Fruit fly (Drosophila melanogaster) whole organism, embryonic: ENCODE measurements around the gene nenya.

Experiments
- Abd-B ChIP-seq: fragments of 200-800 bp; sonication (Bioruptor generic); optimal IDR thresholded peaks from 2 replicates; lab custom pipeline; 2018; ENCODE audit warnings: missing biosample characterization, mild to moderate bottlenecking, missing genetic modification characterization, moderate library complexity
- CG10565 ChIP-seq: fragments of 200-800 bp; sonication (Bioruptor generic); optimal IDR thresholded peaks from 3 replicates; lab custom pipeline; 2016; ENCODE audit warnings: missing biosample characterization, mild to moderate bottlenecking, missing genetic modification characterization
- CG11504 ChIP-seq: fragments of 200-800 bp; sonication (Bioruptor generic); optimal IDR thresholded peaks from 3 replicates; lab custom pipeline; 2019; ENCODE audit warnings: missing biosample characterization, mild to moderate bottlenecking, missing genetic modification characterization, moderate library complexity
- CG13624 ChIP-seq: fragments of 200-800 bp; sonication (Bioruptor generic); optimal IDR thresholded peaks from 2 replicates; lab custom pipeline; 2016; ENCODE audit warnings: missing biosample characterization, missing genetic modification characterization
- CG15073 ChIP-seq: fragments of 200-800 bp; sonication (Bioruptor generic); optimal IDR thresholded peaks from 2 replicates; lab custom pipeline; 2016; ENCODE audit warnings: missing biosample characterization, missing genetic modification characterization
- CG15269 ChIP-seq: fragments of 200-800 bp; sonication (Bioruptor generic); optimal IDR thresholded peaks from 2 replicates; lab custom pipeline; 2018; ENCODE audit warnings: missing biosample characterization, mild to moderate bottlenecking, missing genetic modification characterization, moderate library complexity
- CG1602 ChIP-seq: fragments of 200-800 bp; sonication (Bioruptor generic); optimal IDR thresholded peaks from 3 replicates; lab custom pipeline; 2016; ENCODE audit warnings: missing biosample characterization, missing genetic modification characterization
- CG30431 ChIP-seq: fragments of 200-800 bp; sonication (Bioruptor generic); optimal IDR thresholded peaks from 2 replicates; lab custom pipeline; 2017; ENCODE audit warnings: missing biosample characterization, missing genetic modification characterization
- CG31388 ChIP-seq: fragments of 200-800 bp; sonication (Bioruptor generic); optimal IDR thresholded peaks from 2 replicates; lab custom pipeline; 2016; ENCODE audit warnings: missing biosample characterization, missing genetic modification characterization
- CG33557 ChIP-seq: fragments of 200-800 bp; sonication (Bioruptor generic); optimal IDR thresholded peaks from 2 replicates; lab custom pipeline; 2019; ENCODE audit warnings: missing biosample characterization, mild to moderate bottlenecking, missing genetic modification characterization, moderate library complexity
- CG3407 ChIP-seq: fragments of 200-800 bp; sonication (Bioruptor generic); optimal IDR thresholded peaks from 2 replicates; lab custom pipeline; 2018; ENCODE audit warnings: missing biosample characterization, mild to moderate bottlenecking, missing genetic modification characterization
- CG34224 ChIP-seq: fragments of 200-800 bp; sonication (Bioruptor generic); IDR thresholded peaks from 3 replicates; pipeline ENCODE4 v1.3.6; 2022; ENCODE audit warnings: missing biosample characterization, missing genetic modification characterization; ENCODE audit not compliant: partially characterized antibody
- CG34422 ChIP-seq: fragments of 200-800 bp; sonication (Bioruptor generic); IDR thresholded peaks from 3 replicates; pipeline ENCODE4 v1.3.6; 2022; ENCODE audit warnings: missing biosample characterization, missing genetic modification characterization
- CG5953 ChIP-seq: fragments of 200-800 bp; sonication (Bioruptor generic); IDR thresholded peaks from 2 replicates; pipeline ENCODE4 v1.3.6; 2022; ENCODE audit warnings: missing biosample characterization, missing genetic modification characterization
- CG7786 ChIP-seq: fragments of 200-800 bp; sonication (Bioruptor generic); optimal IDR thresholded peaks from 2 replicates; lab custom pipeline; 2016; ENCODE audit warnings: missing biosample characterization, missing genetic modification characterization
- CG7928 ChIP-seq: fragments of 200-800 bp; sonication (Bioruptor generic); optimal IDR thresholded peaks from 2 replicates; lab custom pipeline; 2017; ENCODE audit warnings: missing biosample characterization, mild to moderate bottlenecking, missing genetic modification characterization
- CG8388 ChIP-seq: fragments of 200-800 bp; sonication (Bioruptor generic); optimal IDR thresholded peaks from 2 replicates; lab custom pipeline; 2019; ENCODE audit warnings: missing biosample characterization, mild to moderate bottlenecking, missing genetic modification characterization, moderate library complexity
- CoRest ChIP-seq: fragments of 200-800 bp; sonication (Bioruptor generic); optimal IDR thresholded peaks from 3 replicates; lab custom pipeline; 2018; ENCODE audit warnings: missing biosample characterization, mild to moderate bottlenecking, missing genetic modification characterization, moderate library complexity
- D ChIP-seq, 2 experiments: fragments of 200-800 bp in 1 of 2; fragments of >200 bp in 1 of 2; sonication (Bioruptor generic) in 1 of 2; optimal IDR thresholded peaks; 2 replicates in 1 of 2; 3 replicates in 1 of 2; lab custom pipeline; 2017; ENCODE audit warnings: mild to moderate bottlenecking in 1 of 2, missing biosample characterization in 1 of 2, missing genetic modification characterization in 1 of 2, missing genetic modification reagents in 1 of 2
- Dad ChIP-seq: fragments of 200-800 bp; sonication (Bioruptor generic); optimal IDR thresholded peaks from 3 replicates; lab custom pipeline; 2016; ENCODE audit warnings: missing biosample characterization, missing genetic modification characterization
- Elba2 ChIP-seq: fragments of 200-800 bp; sonication (Bioruptor generic); optimal IDR thresholded peaks from 3 replicates; lab custom pipeline; 2016; ENCODE audit warnings: missing biosample characterization, missing genetic modification characterization
- Hsf ChIP-seq: fragments of 200-800 bp; sonication (Bioruptor generic); optimal IDR thresholded peaks from 3 replicates; lab custom pipeline; 2016; ENCODE audit warnings: missing biosample characterization, missing genetic modification characterization
- Mrtf ChIP-seq: fragments of 200-800 bp; sonication (Bioruptor generic); IDR thresholded peaks from 3 replicates; pipeline ENCODE4 v1.3.6; 2022; ENCODE audit warnings: missing biosample characterization, missing genetic modification characterization
- NK7.1 ChIP-seq: fragments of 200-800 bp; sonication (Bioruptor generic); optimal IDR thresholded peaks from 3 replicates; lab custom pipeline; 2016; ENCODE audit warnings: missing biosample characterization, missing genetic modification characterization
- Nf-YB ChIP-seq: fragments of 200-800 bp; sonication (Bioruptor generic); optimal IDR thresholded peaks from 3 replicates; lab custom pipeline; 2019; ENCODE audit warnings: missing biosample characterization, mild to moderate bottlenecking, missing genetic modification characterization, moderate library complexity
- Rfx ChIP-seq: fragments of 200-800 bp; sonication (Bioruptor generic); IDR thresholded peaks from 2 replicates; pipeline ENCODE4 v1.3.6; 2022; ENCODE audit warnings: missing biosample characterization, missing genetic modification characterization
- Sox100B ChIP-seq: fragments of 200-800 bp; sonication (Bioruptor generic); optimal IDR thresholded peaks from 3 replicates; lab custom pipeline; 2018; ENCODE audit warnings: missing biosample characterization, mild to moderate bottlenecking, missing genetic modification characterization
- Ssrp ChIP-seq: fragments of 200-800 bp; sonication (Bioruptor generic); optimal IDR thresholded peaks from 2 replicates; lab custom pipeline; 2018; ENCODE audit warnings: missing biosample characterization, mild to moderate bottlenecking, missing genetic modification characterization, moderate library complexity
- TFAM ChIP-seq: fragments of 200-800 bp; sonication (Bioruptor generic); optimal IDR thresholded peaks from 2 replicates; lab custom pipeline; 2017; ENCODE audit warnings: missing biosample characterization, missing genetic modification characterization, inconsistent platforms
- abd-A ChIP-seq: fragments of 200-800 bp; sonication (Bioruptor generic); optimal IDR thresholded peaks from 3 replicates; lab custom pipeline; 2019; ENCODE audit warnings: missing biosample characterization, mild to moderate bottlenecking, missing genetic modification characterization, moderate library complexity
- ac ChIP-seq: fragments of 200-800 bp; sonication (Bioruptor generic); optimal IDR thresholded peaks from 3 replicates; lab custom pipeline; 2017; ENCODE audit warnings: missing biosample characterization, mild to moderate bottlenecking, missing genetic modification characterization
- ash1 ChIP-seq: fragments of 200-800 bp; sonication (Bioruptor generic); optimal IDR thresholded peaks from 2 replicates; lab custom pipeline; 2018; ENCODE audit warnings: missing biosample characterization, mild to moderate bottlenecking, missing genetic modification characterization
- cas ChIP-seq: fragments of 200-800 bp; sonication (Bioruptor generic); IDR thresholded peaks from 2 replicates; pipeline ENCODE4 v1.3.6; 2022; ENCODE audit warnings: missing biosample characterization, missing genetic modification characterization
- cg ChIP-seq: fragments of 200-800 bp; sonication (Bioruptor generic); optimal IDR thresholded peaks from 3 replicates; lab custom pipeline; 2019; ENCODE audit warnings: missing biosample characterization, mild to moderate bottlenecking, missing genetic modification characterization, moderate library complexity
- corto ChIP-seq: fragments of 200-800 bp; sonication (Bioruptor generic); optimal IDR thresholded peaks from 2 replicates; lab custom pipeline; 2016; ENCODE audit warnings: missing biosample characterization, mild to moderate bottlenecking, missing genetic modification characterization, moderate library complexity
- ems ChIP-seq: fragments of 200-800 bp; sonication (Bioruptor generic); optimal IDR thresholded peaks from 3 replicates; lab custom pipeline; 2016; ENCODE audit warnings: missing biosample characterization, missing genetic modification characterization
- ftz-f1 ChIP-seq: fragments of 200-800 bp; sonication (Bioruptor generic); optimal IDR thresholded peaks from 2 replicates; lab custom pipeline; 2016; ENCODE audit warnings: missing biosample characterization, missing genetic modification characterization
- ham ChIP-seq: fragments of 200-800 bp; sonication (Bioruptor generic); IDR thresholded peaks from 2 replicates; pipeline ENCODE4 v1.3.6; 2022; ENCODE audit warnings: missing biosample characterization, missing genetic modification characterization
- insv ChIP-seq, 2 experiments: fragments of 200-800 bp; sonication (Bioruptor generic); optimal IDR thresholded peaks; 3 replicates each; lab custom pipeline; 2016 to 2018; ENCODE audit warnings: missing biosample characterization in 2 of 2, missing genetic modification characterization in 2 of 2
- nerfin-1 ChIP-seq: fragments of 200-800 bp; sonication (Bioruptor generic); optimal IDR thresholded peaks from 3 replicates; lab custom pipeline; 2019; ENCODE audit warnings: missing biosample characterization, mild to moderate bottlenecking, missing genetic modification characterization, moderate library complexity
- odd ChIP-seq: fragments of 200-800 bp; sonication (Bioruptor generic); optimal IDR thresholded peaks from 2 replicates; lab custom pipeline; 2017; ENCODE audit warnings: missing biosample characterization, mild to moderate bottlenecking, missing genetic modification characterization
- p53 ChIP-seq: fragments of 200-800 bp; sonication (Bioruptor generic); optimal IDR thresholded peaks from 2 replicates; lab custom pipeline; 2016; ENCODE audit warnings: missing biosample characterization, missing genetic modification characterization
- pb ChIP-seq: fragments of 200-800 bp; sonication (Bioruptor generic); optimal IDR thresholded peaks from 3 replicates; lab custom pipeline; 2016; ENCODE audit warnings: missing biosample characterization, missing genetic modification characterization
- seq ChIP-seq: fragments of 200-800 bp; sonication (Bioruptor generic); IDR thresholded peaks from 2 replicates; pipeline ENCODE4 v1.3.6; 2022; ENCODE audit warnings: missing biosample characterization, missing genetic modification characterization
- slp2 ChIP-seq: fragments of 200-800 bp; sonication (Bioruptor generic); optimal IDR thresholded peaks from 2 replicates; lab custom pipeline; 2016; ENCODE audit warnings: missing biosample characterization, missing genetic modification characterization
- sr ChIP-seq: fragments of 200-800 bp; sonication (Bioruptor generic); IDR thresholded peaks from 3 replicates; pipeline ENCODE4 v1.3.6; 2022; ENCODE audit warnings: missing biosample characterization, missing genetic modification characterization
- tll ChIP-seq, 2 experiments: fragments of 200-800 bp in 1 of 2; fragments of >200 bp in 1 of 2; sonication (Bioruptor generic) in 1 of 2; optimal IDR thresholded peaks; 2 replicates each; lab custom pipeline; 2017 to 2019; ENCODE audit warnings: missing biosample characterization in 2 of 2, missing genetic modification characterization in 2 of 2, mild to moderate bottlenecking in 1 of 2, moderate library complexity in 1 of 2
- trh ChIP-seq: fragments of 200-800 bp; sonication (Bioruptor generic); optimal IDR thresholded peaks from 2 replicates; lab custom pipeline; 2016; ENCODE audit warnings: missing biosample characterization, missing genetic modification characterization
- twi ChIP-seq: fragments of 200-800 bp; optimal IDR thresholded peaks from 2 replicates; lab custom pipeline; 2019; ENCODE audit warnings: missing biosample characterization, mild to moderate bottlenecking, missing genetic modification characterization, moderate library complexity
- unc-4 ChIP-seq: fragments of 200-800 bp; sonication (Bioruptor generic); IDR thresholded peaks from 2 replicates; pipeline ENCODE4 v1.3.6; 2022; ENCODE audit warnings: missing biosample characterization, missing genetic modification characterization; ENCODE audit not compliant: partially characterized antibody

nenya gene

DNA sequence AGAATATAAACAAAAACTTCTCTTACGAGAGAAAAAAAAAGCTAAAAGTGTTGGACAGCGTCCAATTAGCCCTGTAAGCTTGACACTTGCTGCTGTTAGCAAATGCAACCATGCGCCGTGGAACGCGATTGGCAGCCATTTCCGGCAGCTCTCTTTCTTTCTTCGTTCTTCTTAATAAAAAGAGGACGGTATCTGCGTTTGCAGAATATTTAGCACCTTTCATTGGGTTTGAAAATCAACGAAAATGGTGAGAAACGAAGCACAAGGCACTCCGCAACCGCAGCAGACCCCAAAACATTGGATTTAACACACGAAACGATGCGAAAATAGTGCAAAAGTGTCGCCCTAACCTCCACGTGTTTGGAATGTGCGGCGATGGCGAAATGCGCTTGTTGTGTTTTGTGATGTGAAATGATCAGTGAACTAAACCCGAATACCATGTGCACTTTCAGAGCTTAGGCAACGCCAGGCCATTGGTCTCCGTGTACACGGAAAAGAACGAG, 5.2 kb downstream of the nenya start, which contains the start of gene RpL4 (continued):
- TF ChIP-seq ac (GFP tag; lab: Kevin White, UChicago) (peak; percentile 84), CG7928 (GFP tag; lab: Kevin White, UChicago) (peak; percentile 56), Mrtf (peak; percentile 50; the same call in 1 of the 3 replicates), nerfin-1 (tag; lab: Kevin White, UChicago) (peak; percentile 67), Elba2 (GFP tag; lab: Kevin White, UChicago) (no peak), ems (GFP tag; lab: Kevin White, UChicago) (peak; percentile 35), CG15073 (GFP tag; lab: Kevin White, UChicago) (no peak), twi (tag; lab: Kevin White, UChicago) (peak; percentile 51), D (optimal IDR thresholded peaks at IDR 0.05; lab: Kevin White, UChicago) (no peak), D (GFP tag; optimal IDR thresholded peaks at IDR 0.05; lab: Kevin White, UChicago) (peak; percentile 77), CG13624 (GFP tag; lab: Kevin White, UChicago) (peak; percentile 86), odd (GFP tag; lab: Kevin White, UChicago) (peak; percentile 94), TFAM (peak; percentile 31), Rfx (GFP tag; lab: Robert Waterston, UW) (peak; percentile 91), cas (GFP tag; lab: Robert Waterston, UW) (peak; percentile 53), CG31388 (GFP tag; lab: Kevin White, UChicago) (peak; percentile 9), CG34422 (GFP tag; lab: Robert Waterston, UW) (peak; percentile 79), corto (GFP tag; lab: Kevin White, UChicago) (no peak), CG3407 (GFP tag; lab: Kevin White, UChicago) (peak; percentile 85), slp2 (peak; percentile 72), abd-A (no peak), Ssrp (tag; lab: Kevin White, UChicago) (peak; percentile 40), Dad (GFP tag; lab: Kevin White, UChicago) (peak; percentile 85), ftz-f1 (GFP tag; lab: Kevin White, UChicago) (no peak), insv (GFP tag; optimal IDR thresholded peaks at IDR 0.05; lab: Kevin White, UChicago) (peak in 1 of 2 experiments; percentile 81), CG8388 (GFP tag; lab: Kevin White, UChicago) (peak; percentile 71), sr (peak; percentile 89), Nf-YB (GFP tag; lab: Kevin White, UChicago) (peak; percentile 73), CG10565 (no peak), Abd-B (GFP tag; lab: Kevin White, UChicago) (no peak), CG1602 (GFP tag; lab: Kevin White, UChicago) (peak; percentile 39), unc-4 (GFP tag; lab: Robert Waterston, UW) (no peak), tll (GFP tag; optimal IDR thresholded peaks at IDR 0.05; lab: Kevin White, UChicago) (no peak), CoRest (peak; percentile 75), CG33557 (peak; percentile 86), CG15269 (peak; percentile 81), cg (no peak), pb (peak; percentile 82), ham (GFP tag; lab: Robert Waterston, UW) (no peak), Hsf (peak; percentile 80), seq (GFP tag; lab: Robert Waterston, UW) (peak; percentile 72), p53 (GFP tag; lab: Kevin White, UChicago) (peak; percentile 77), CG34224 (GFP tag; lab: Robert Waterston, UW) (no peak), ash1 (GFP tag; lab: Kevin White, UChicago) (peak; percentile 64), Sox100B (peak; percentile 87), NK7.1 (GFP tag; lab: Kevin White, UChicago) (peak; percentile 57), trh (GFP tag; lab: Kevin White, UChicago) (peak; percentile 84), CG5953 (GFP tag; lab: Robert Waterston, UW) (peak; percentile 88), CG30431 (GFP tag; lab: Kevin White, UChicago) (peak; percentile 76), CG11504 (tag; lab: Kevin White, UChicago) (peak; percentile 71), CG7786 (GFP tag; lab: Kevin White, UChicago) (peak; percentile 56)
